Worm (Caenorhabditis elegans) whole organism, L2 larva: ENCODE results near the gene Y41D4A.4.

Experiments
- aly-2 ChIP-seq: fragments of 150-350 bp; optimal IDR thresholded peaks from 2 replicates; lab custom pipeline; 2014; ENCODE audit warnings: missing biosample characterization, missing genetic modification characterization
- nhr-21 ChIP-seq: fragments of 150-350 bp; optimal IDR thresholded peaks from 2 replicates; lab custom pipeline; 2014; ENCODE audit warnings: missing biosample characterization, missing genetic modification characterization
- snpc-4 ChIP-seq: fragments of 150-350 bp; optimal IDR thresholded peaks from 2 replicates; lab custom pipeline; 2014; ENCODE audit warnings: missing biosample characterization, missing genetic modification characterization
- unc-62 ChIP-seq: fragments of 150-350 bp; optimal IDR thresholded peaks from 2 replicates; lab custom pipeline; 2014; ENCODE audit warnings: missing biosample characterization, missing genetic modification reagents, missing genetic modification characterization
- zag-1 ChIP-seq: fragments of 150-350 bp; optimal IDR thresholded peaks from 2 replicates; lab custom pipeline; 2014; ENCODE audit warnings: missing biosample characterization, missing genetic modification characterization

ce11 chrIV:1707960-1708359 lies 37.8 kb upstream of the Y41D4A.4 start:
- TF ChIP-seq snpc-4: no peak
- no peak for TF ChIP-seq nhr-21 (tag; lab: Kevin White, UChicago)
- TF ChIP-seq aly-2: no peak
- no peak for TF ChIP-seq zag-1
- no peak for TF ChIP-seq unc-62 (GFP tag; lab: Kevin White, UChicago)
